Fruit fly (Drosophila melanogaster) whole organism, embryonic: ENCODE data around the gene tay.

Source experiments
- ATbp ChIP-seq: fragments of 200-800 bp; sonication (Bioruptor generic); optimal IDR thresholded peaks from 2 replicates; lab custom pipeline; 2017; ENCODE audit warnings: missing biosample characterization, mild to moderate bottlenecking, missing genetic modification characterization, missing genetic modification reagents
- Adf1 ChIP-seq: fragments of 200-800 bp; sonication (Bioruptor generic); IDR thresholded peaks from 2 replicates; pipeline ENCODE4 v1.3.6; 2022; ENCODE audit warnings: missing biosample characterization, missing genetic modification characterization
- CG1024 ChIP-seq: fragments of 200-800 bp; sonication (Bioruptor generic); IDR thresholded peaks from 2 replicates; pipeline ENCODE4 v1.3.6; 2022; ENCODE audit warnings: missing biosample characterization, missing genetic modification characterization
- CG10267 ChIP-seq: fragments of 200-800 bp; sonication (Bioruptor generic); optimal IDR thresholded peaks from 2 replicates; lab custom pipeline; 2018; ENCODE audit warnings: missing biosample characterization, mild to moderate bottlenecking, missing genetic modification characterization, moderate library complexity
- CG11398 ChIP-seq: fragments of 200-800 bp; sonication (Bioruptor generic); optimal IDR thresholded peaks from 2 replicates; lab custom pipeline; 2016; ENCODE audit warnings: missing biosample characterization, missing genetic modification characterization
- CG11723 ChIP-seq: fragments of 200-800 bp; sonication (Bioruptor generic); optimal IDR thresholded peaks from 2 replicates; lab custom pipeline; 2017; ENCODE audit warnings: missing biosample characterization, mild to moderate bottlenecking, missing genetic modification characterization
- CG1233 ChIP-seq: fragments of 200-800 bp; sonication (Bioruptor generic); optimal IDR thresholded peaks from 4 replicates; lab custom pipeline; 2018; ENCODE audit warnings: missing biosample characterization, mild to moderate bottlenecking, missing genetic modification characterization
- CG13424 ChIP-seq: fragments of 200-800 bp; sonication (Bioruptor generic); optimal IDR thresholded peaks from 2 replicates; lab custom pipeline; 2019; ENCODE audit warnings: missing biosample characterization, mild to moderate bottlenecking, missing genetic modification characterization, moderate library complexity
- CG14710 ChIP-seq: fragments of 200-800 bp; sonication (Bioruptor generic); optimal IDR thresholded peaks from 3 replicates; lab custom pipeline; 2019; ENCODE audit warnings: missing biosample characterization, mild to moderate bottlenecking, missing genetic modification characterization, moderate library complexity
- CG1602 ChIP-seq: fragments of 200-800 bp; sonication (Bioruptor generic); optimal IDR thresholded peaks from 3 replicates; lab custom pipeline; 2016; ENCODE audit warnings: missing biosample characterization, missing genetic modification characterization
- CG17802 ChIP-seq: fragments of 200-800 bp; sonication (Bioruptor generic); optimal IDR thresholded peaks from 2 replicates; lab custom pipeline; 2018; ENCODE audit warnings: missing biosample characterization, mild to moderate bottlenecking, missing genetic modification characterization, moderate library complexity
- CG17829 ChIP-seq: fragments of 200-800 bp; optimal IDR thresholded peaks from 2 replicates; lab custom pipeline; 2019; ENCODE audit warnings: missing biosample characterization, mild to moderate bottlenecking, missing genetic modification characterization, moderate library complexity
- CG18262 ChIP-seq: fragments of 200-800 bp; optimal IDR thresholded peaks from 3 replicates; lab custom pipeline; 2019; ENCODE audit warnings: missing biosample characterization, mild to moderate bottlenecking, missing genetic modification characterization, moderate library complexity
- CG1832 ChIP-seq: fragments of 200-800 bp; sonication (Bioruptor generic); optimal IDR thresholded peaks from 2 replicates; lab custom pipeline; 2017; ENCODE audit warnings: missing biosample characterization, mild to moderate bottlenecking, missing genetic modification characterization, inconsistent platforms
- CG18599 ChIP-seq: fragments of 200-800 bp; sonication (Bioruptor generic); optimal IDR thresholded peaks from 3 replicates; lab custom pipeline; 2017; ENCODE audit warnings: missing biosample characterization, missing genetic modification characterization, mild to moderate bottlenecking, moderate library complexity, missing genetic modification reagents
- CG2120 ChIP-seq: fragments of 200-800 bp; sonication (Bioruptor generic); optimal IDR thresholded peaks from 3 replicates; lab custom pipeline; 2016; ENCODE audit warnings: missing biosample characterization, missing genetic modification characterization
- CG2678 ChIP-seq: fragments of 200-800 bp; sonication (Bioruptor generic); optimal IDR thresholded peaks from 3 replicates; lab custom pipeline; 2019; ENCODE audit warnings: missing biosample characterization, mild to moderate bottlenecking, missing genetic modification characterization, moderate library complexity
- CG2712 ChIP-seq: fragments of 200-800 bp; optimal IDR thresholded peaks from 3 replicates; lab custom pipeline; 2019; ENCODE audit warnings: missing biosample characterization, mild to moderate bottlenecking, missing genetic modification characterization, moderate library complexity
- CG30020 ChIP-seq: fragments of 200-800 bp; optimal IDR thresholded peaks from 2 replicates; lab custom pipeline; 2019; ENCODE audit warnings: missing biosample characterization, mild to moderate bottlenecking, missing genetic modification characterization, moderate library complexity
- CG31224 ChIP-seq: fragments of 200-800 bp; sonication (Bioruptor generic); IDR thresholded peaks from 2 replicates; pipeline ENCODE4 v1.3.6; 2022; ENCODE audit warnings: missing biosample characterization, missing genetic modification characterization
- CG3847 ChIP-seq: fragments of 200-800 bp; sonication (Bioruptor generic); IDR thresholded peaks from 2 replicates; pipeline ENCODE4 v1.3.6; 2022; ENCODE audit warnings: missing biosample characterization, missing genetic modification characterization
- CG7839 ChIP-seq: fragments of 200-800 bp; sonication (Bioruptor generic); optimal IDR thresholded peaks from 3 replicates; lab custom pipeline; 2018; ENCODE audit warnings: missing biosample characterization, mild to moderate bottlenecking, missing genetic modification characterization, moderate library complexity
- CG9215 ChIP-seq: fragments of 200-800 bp; sonication (Bioruptor generic); IDR thresholded peaks from 2 replicates; pipeline ENCODE4 v1.3.6; 2022; ENCODE audit warnings: missing biosample characterization, missing genetic modification characterization
- CG9727 ChIP-seq: fragments of 200-800 bp; sonication (Bioruptor generic); optimal IDR thresholded peaks from 3 replicates; lab custom pipeline; 2017; ENCODE audit warnings: missing biosample characterization, mild to moderate bottlenecking, missing genetic modification characterization
- CG9932 ChIP-seq: fragments of 200-800 bp; sonication (Bioruptor generic); IDR thresholded peaks from 2 replicates; pipeline ENCODE4 v1.3.6; 2022; ENCODE audit warnings: missing biosample characterization, missing genetic modification characterization
- D19A ChIP-seq: fragments of 200-800 bp; optimal IDR thresholded peaks from 3 replicates; lab custom pipeline; 2019; ENCODE audit warnings: missing biosample characterization, mild to moderate bottlenecking, missing genetic modification characterization, moderate library complexity
- Dfd ChIP-seq, 2 experiments: fragments of >200 bp; optimal IDR thresholded peaks; 2 replicates each; lab custom pipeline; 2017; ENCODE audit warnings: missing biosample characterization in 2 of 2, missing genetic modification characterization in 2 of 2
- Elba2 ChIP-seq: fragments of 200-800 bp; sonication (Bioruptor generic); optimal IDR thresholded peaks from 3 replicates; lab custom pipeline; 2016; ENCODE audit warnings: missing biosample characterization, missing genetic modification characterization
- Hr3 ChIP-seq: fragments of 200-800 bp; sonication (Bioruptor generic); optimal IDR thresholded peaks from 3 replicates; lab custom pipeline; 2016; ENCODE audit warnings: missing biosample characterization, missing genetic modification characterization
- Hr78 ChIP-seq, 2 experiments: fragments of 200-800 bp in 1 of 2; fragments of >200 bp in 1 of 2; sonication (Bioruptor generic) in 1 of 2; optimal IDR thresholded peaks; 2 replicates each; lab custom pipeline; 2017 to 2019; ENCODE audit warnings: missing biosample characterization in 2 of 2, missing genetic modification characterization in 2 of 2, mild to moderate bottlenecking in 1 of 2, moderate library complexity in 1 of 2
- Max ChIP-seq: fragments of 200-800 bp; sonication (Bioruptor generic); optimal IDR thresholded peaks from 2 replicates; lab custom pipeline; 2016; ENCODE audit warnings: missing biosample characterization, mild to moderate bottlenecking, missing genetic modification characterization
- Nf-YB ChIP-seq: fragments of 200-800 bp; sonication (Bioruptor generic); optimal IDR thresholded peaks from 3 replicates; lab custom pipeline; 2019; ENCODE audit warnings: missing biosample characterization, mild to moderate bottlenecking, missing genetic modification characterization, moderate library complexity
- Opbp ChIP-seq: fragments of 200-800 bp; sonication (Bioruptor generic); IDR thresholded peaks from 3 replicates; pipeline ENCODE4 v1.3.6; 2022; ENCODE audit warnings: missing biosample characterization, missing genetic modification characterization; ENCODE audit not compliant: partially characterized antibody
- Scr ChIP-seq: fragments of 200-800 bp; sonication (Bioruptor generic); IDR thresholded peaks from 2 replicates; pipeline ENCODE4 v1.3.6; 2022; ENCODE audit warnings: missing biosample characterization, missing genetic modification characterization; ENCODE audit not compliant: partially characterized antibody
- Xbp1 ChIP-seq: fragments of 200-800 bp; sonication (Bioruptor generic); optimal IDR thresholded peaks from 3 replicates; lab custom pipeline; 2016; ENCODE audit warnings: missing biosample characterization, mild to moderate bottlenecking, missing genetic modification characterization
- abd-A ChIP-seq: fragments of 200-800 bp; sonication (Bioruptor generic); optimal IDR thresholded peaks from 3 replicates; lab custom pipeline; 2019; ENCODE audit warnings: missing biosample characterization, mild to moderate bottlenecking, missing genetic modification characterization, moderate library complexity
- amos ChIP-seq: fragments of 200-800 bp; sonication (Bioruptor generic); IDR thresholded peaks from 2 replicates; pipeline ENCODE4 v1.3.6; 2022; ENCODE audit warnings: missing biosample characterization, missing genetic modification characterization; ENCODE audit not compliant: partially characterized antibody
- bsh ChIP-seq, 2 experiments: fragments of 200-800 bp; sonication (Bioruptor generic); optimal IDR thresholded peaks; 2 replicates each; lab custom pipeline; 2017 to 2018; ENCODE audit warnings: mild to moderate bottlenecking in 2 of 2, missing biosample characterization in 2 of 2, missing genetic modification characterization in 2 of 2, moderate library complexity in 1 of 2
- dmrt11E ChIP-seq: fragments of 200-800 bp; sonication (Bioruptor generic); optimal IDR thresholded peaks from 3 replicates; lab custom pipeline; 2018; ENCODE audit warnings: missing biosample characterization, mild to moderate bottlenecking, missing genetic modification characterization, moderate library complexity
- esg ChIP-seq: fragments of 200-800 bp; sonication (Bioruptor generic); conservative IDR thresholded peaks from 2 replicates; pipeline ENCODE4 v1.3.6; 2022; ENCODE audit warnings: missing biosample characterization, missing genetic modification characterization
- fd96Cb ChIP-seq: fragments of 200-800 bp; sonication (Bioruptor generic); optimal IDR thresholded peaks from 2 replicates; lab custom pipeline; 2018; ENCODE audit warnings: missing biosample characterization, mild to moderate bottlenecking, missing genetic modification characterization, moderate library complexity
- gfzf ChIP-seq: fragments of 200-800 bp; sonication (Bioruptor generic); optimal IDR thresholded peaks from 2 replicates; lab custom pipeline; 2016; ENCODE audit warnings: missing biosample characterization, mild to moderate bottlenecking, missing genetic modification characterization, moderate library complexity
- nmo ChIP-seq: fragments of 200-800 bp; sonication (Bioruptor generic); optimal IDR thresholded peaks from 2 replicates; lab custom pipeline; 2018; ENCODE audit warnings: missing biosample characterization, mild to moderate bottlenecking, missing genetic modification characterization, moderate library complexity
- pzg ChIP-seq: fragments of 200-800 bp; sonication (Bioruptor generic); optimal IDR thresholded peaks from 3 replicates; lab custom pipeline; 2018; ENCODE audit warnings: missing biosample characterization, mild to moderate bottlenecking, missing genetic modification characterization, moderate library complexity
- schlank ChIP-seq: fragments of 200-800 bp; sonication (Bioruptor generic); optimal IDR thresholded peaks from 2 replicates; lab custom pipeline; 2018; ENCODE audit warnings: missing biosample characterization, mild to moderate bottlenecking, missing genetic modification characterization
- vvl ChIP-seq: fragments of 200-800 bp; sonication (Bioruptor generic); IDR thresholded peaks from 2 replicates; pipeline ENCODE4 v1.3.6; 2022; ENCODE audit warnings: missing biosample characterization, missing genetic modification characterization

Gene tay

DNA sequence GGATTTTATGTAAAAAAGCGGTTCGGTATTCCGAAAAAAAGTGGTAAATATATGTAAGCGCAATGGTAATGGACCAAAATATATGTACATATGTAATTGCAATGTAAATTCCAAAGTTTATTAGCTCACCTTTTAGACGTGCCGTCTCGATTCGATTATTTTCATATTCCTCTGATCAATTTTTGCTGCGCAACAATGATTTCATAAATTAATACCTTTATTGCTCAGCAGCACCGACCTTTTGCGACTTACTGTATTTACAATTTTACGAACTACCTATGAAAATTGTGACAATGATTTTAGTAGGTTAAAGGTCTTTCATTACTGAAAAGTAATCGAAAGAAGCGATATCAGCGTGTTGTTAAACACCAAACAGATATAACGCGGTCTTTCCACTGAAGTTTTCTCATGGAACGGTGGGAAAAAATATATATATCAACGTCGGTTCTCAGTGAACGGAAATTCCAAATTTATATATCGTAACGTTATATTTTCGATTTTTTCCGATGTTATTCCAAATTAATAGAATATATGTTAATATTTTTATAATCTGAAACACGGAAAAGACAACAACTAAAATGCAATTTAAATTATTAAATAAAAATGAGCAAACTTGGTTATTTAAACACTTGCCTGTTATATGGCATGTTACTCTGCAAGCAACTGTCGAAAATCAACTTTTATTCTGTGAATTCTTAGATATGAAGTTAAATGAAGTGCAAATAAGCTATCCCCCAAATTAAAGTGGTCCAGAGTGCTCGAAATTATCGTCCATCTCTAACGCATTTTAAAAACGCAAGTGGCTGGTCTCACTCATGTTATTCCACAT is 2.9 kb upstream of the tay start, which contains the start of the genes MSBP and CG15916 (continued):
- TF ChIP-seq ATbp = no peak
- TF ChIP-seq dmrt11E (tag; lab: Kevin White, UChicago) = peak; percentile 50
- TF ChIP-seq CG7839 (tag; lab: Kevin White, UChicago) = peak; percentile 45
- 0 out of 2 replicates have a peak, but pooled peaks have one; percentile 24 for TF ChIP-seq amos (GFP tag; lab: Robert Waterston, UW)
- TF ChIP-seq D19A (tag; lab: Kevin White, UChicago) = peak; percentile 1
- TF ChIP-seq Hr3 (GFP tag; lab: Kevin White, UChicago) = peak; percentile 22
- TF ChIP-seq CG1602 (GFP tag; lab: Kevin White, UChicago) = peak; percentile 13
- peak; percentile 41 for TF ChIP-seq CG2712 (tag; lab: Kevin White, UChicago)
- peak; percentile 45; the same call in 1 of the 2 replicates for TF ChIP-seq CG9932 (GFP tag; lab: Robert Waterston, UW)
- TF ChIP-seq CG9215 = no peak
- TF ChIP-seq pzg (GFP tag; lab: Kevin White, UChicago) = peak; percentile 20
- TF ChIP-seq CG11723 (GFP tag; lab: Kevin White, UChicago) = peak; percentile 61
- TF ChIP-seq Hr78 (GFP tag; optimal IDR thresholded peaks at IDR 0.05; lab: Kevin White, UChicago) = peak in 1 of 2 experiments; percentile 87
- peak; percentile 59 for TF ChIP-seq gfzf (GFP tag; lab: Kevin White, UChicago)
- no peak for TF ChIP-seq abd-A (tag; lab: Kevin White, UChicago)
- TF ChIP-seq CG18599 (GFP tag; lab: Kevin White, UChicago) = peak; percentile 13
- no peak; the same call in 2 of the 3 replicates for TF ChIP-seq Opbp (GFP tag; lab: Robert Waterston, UW)
- peak; percentile 59 for TF ChIP-seq CG17802
- TF ChIP-seq CG3847 (GFP tag; lab: Robert Waterston, UW) = peak; percentile 32; the same call in 1 of the 2 replicates
- TF ChIP-seq CG30020 (tag; lab: Kevin White, UChicago) = peak; percentile 98
- TF ChIP-seq Max (GFP tag; lab: Kevin White, UChicago) = peak; percentile 12
- TF ChIP-seq CG2678 (tag; lab: Kevin White, UChicago) = peak; percentile 58
- TF ChIP-seq CG14710 (tag; lab: Kevin White, UChicago) = peak; percentile 66
- TF ChIP-seq CG18262 = peak; percentile 48
- no peak for TF ChIP-seq CG11398
- peak; percentile 46 for TF ChIP-seq CG13424
- TF ChIP-seq Dfd (GFP tag; optimal IDR thresholded peaks at IDR 0.05; lab: Kevin White, UChicago) = peak in 1 of 2 experiments; percentile 3
- peak; percentile 70 for TF ChIP-seq nmo (GFP tag; lab: Kevin White, UChicago)
- TF ChIP-seq Nf-YB (GFP tag; lab: Kevin White, UChicago) = no peak
- peak; percentile 43 for TF ChIP-seq fd96Cb (tag; lab: Kevin White, UChicago)
- no peak for TF ChIP-seq schlank
- TF ChIP-seq Elba2 (GFP tag; lab: Kevin White, UChicago) = peak; percentile 13
- 0 out of 2 replicates have a peak, but pooled peaks have one; percentile 18 for TF ChIP-seq vvl (GFP tag; lab: Robert Waterston, UW)
- peak; percentile 41 for TF ChIP-seq CG2120
- no peak for TF ChIP-seq CG1832 (GFP tag; lab: Kevin White, UChicago)
- peak; percentile 66 for TF ChIP-seq CG1024
- peak; percentile 31 for TF ChIP-seq CG1233 (GFP tag; lab: Kevin White, UChicago)
- TF ChIP-seq Adf1 (GFP tag; lab: Robert Waterston, UW) = no peak
- peak; percentile 30; the same call in 1 of the 2 replicates for TF ChIP-seq Scr (GFP tag; lab: Robert Waterston, UW)
- TF ChIP-seq Xbp1 = peak; percentile 19
- peak; percentile 41 for TF ChIP-seq CG9727 (GFP tag; lab: Kevin White, UChicago)
- peak in 1 of 2 experiments; percentile 33 for TF ChIP-seq bsh (GFP tag; optimal IDR thresholded peaks at IDR 0.05; lab: Kevin White, UChicago)
- TF ChIP-seq CG31224 (GFP tag; lab: Robert Waterston, UW) = no peak
- peak; percentile 70 for TF ChIP-seq CG10267 (tag; lab: Kevin White, UChicago)
- peak; percentile 33; the same call in 1 of the 2 replicates for TF ChIP-seq esg (GFP tag; lab: Robert Waterston, UW)
- peak; percentile 41 for TF ChIP-seq CG17829
